Fruit fly (Drosophila melanogaster): ENCODE results near the gene Smyd3.

Gene Smyd3

DNA sequence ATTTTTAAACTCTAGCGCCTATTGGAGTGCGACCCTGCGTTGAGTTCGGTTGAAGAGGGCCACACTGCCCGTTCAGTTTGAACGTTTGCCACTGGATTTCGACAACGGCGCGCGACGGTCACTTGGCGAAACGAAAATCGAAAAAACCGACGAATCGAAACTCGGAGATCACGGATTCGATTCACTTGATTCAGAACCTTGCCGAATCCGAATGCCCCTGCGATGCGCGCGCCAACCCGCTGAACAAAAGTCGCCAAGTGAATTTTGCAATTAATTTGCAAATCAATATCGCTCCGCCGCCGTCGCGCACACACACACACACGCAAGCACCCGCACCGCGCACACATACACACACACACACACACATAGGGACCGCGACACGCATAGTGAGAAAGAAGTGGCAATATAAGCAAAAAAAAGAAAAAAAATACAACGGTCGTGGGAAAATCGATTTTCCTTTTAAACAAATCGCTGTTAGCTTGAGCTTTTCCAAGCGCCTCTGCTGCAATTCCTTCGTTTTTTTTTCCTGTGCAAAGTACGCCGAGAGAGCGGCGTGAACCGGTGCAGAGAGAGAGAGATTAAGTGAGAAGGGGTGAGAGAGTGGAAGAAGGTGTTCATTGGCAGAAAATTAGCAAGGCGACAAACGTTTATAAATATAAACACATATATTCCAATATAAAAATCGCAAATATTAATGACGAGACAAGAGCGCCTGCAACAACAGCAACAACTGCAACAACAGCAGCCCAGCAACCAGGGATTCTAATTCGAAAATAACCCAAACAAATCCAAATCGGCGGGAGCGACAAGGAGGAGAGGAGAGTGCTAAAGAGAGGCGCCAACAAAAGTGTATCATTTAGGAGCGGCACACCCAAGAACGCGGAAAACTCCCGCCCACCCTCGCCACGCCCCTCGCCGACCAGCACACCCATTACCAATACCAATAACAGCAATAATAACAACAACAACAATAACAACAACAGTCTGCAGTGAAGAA is 20.0 kb downstream of the Smyd3 start, which contains the start of gene egh:
Gene egh, plus strand, starts transcription at position 89 of the 997 bp plus-strand sequence.
- TF ChIP-seq CG9817 (tag; optimal IDR thresholded peaks at IDR 0.05): no peak
- TF ChIP-seq CG11398 (GFP tag; optimal IDR thresholded peaks at IDR 0.05): no peak
- TF ChIP-seq Side (GFP tag; optimal IDR thresholded peaks at IDR 0.05): peak; percentile 50
- TF ChIP-seq pita (GFP tag; optimal IDR thresholded peaks at IDR 0.05): no peak
- peak; percentile 99 for TF ChIP-seq CG2116 (GFP tag; optimal IDR thresholded peaks at IDR 0.05)
- no peak for TF ChIP-seq CG1602 (GFP tag; optimal IDR thresholded peaks at IDR 0.05)
- no peak for TF ChIP-seq NK7.1 (GFP tag; optimal IDR thresholded peaks at IDR 0.05)
- TF ChIP-seq ap (GFP tag; IDR thresholded peaks at IDR 0.05): no peak
- TF ChIP-seq Elba2 (GFP tag; optimal IDR thresholded peaks at IDR 0.05): peak; percentile 34
- TF ChIP-seq lmd (GFP tag; IDR thresholded peaks at IDR 0.05): no peak
- TF ChIP-seq HHEX (GFP tag; optimal IDR thresholded peaks at IDR 0.05): peak; percentile 52
- TF ChIP-seq Hand (GFP tag; optimal IDR thresholded peaks at IDR 0.05): peak; percentile 1
- TF ChIP-seq ac (GFP tag; optimal IDR thresholded peaks at IDR 0.05): no peak
- TF ChIP-seq unc-4 (GFP tag; IDR thresholded peaks at IDR 0.05; ENCODE audit: partially characterized antibody): peak; percentile 20; the same call in 1 of the 2 replicates
- TF ChIP-seq caup (GFP tag; optimal IDR thresholded peaks at IDR 0.05; ENCODE audit: severe bottlenecking): no peak
- peak; percentile 41; the same call in 1 of the 2 replicates for TF ChIP-seq stc (GFP tag; IDR thresholded peaks at IDR 0.05)
- TF ChIP-seq dysf (GFP tag; IDR thresholded peaks at IDR 0.05): 0 out of 3 replicates have a peak, but pooled peaks have one; percentile 17
- no peak for TF ChIP-seq CG4854 (GFP tag; optimal IDR thresholded peaks at IDR 0.05)
- TF ChIP-seq Meics (GFP tag; optimal IDR thresholded peaks at IDR 0.05): peak; percentile 29
- TF ChIP-seq CG4617 (GFP tag; optimal IDR thresholded peaks at IDR 0.05; ENCODE audit: borderline replicate concordance): peak; percentile 80
- TF ChIP-seq H2.0 (GFP tag; IDR thresholded peaks at IDR 0.05): 0 out of 2 replicates have a peak, but pooled peaks have one; percentile 12
- TF ChIP-seq prd (optimal IDR thresholded peaks at IDR 0.05): no peak
- TF ChIP-seq prd (GFP tag; IDR thresholded peaks at IDR 0.05): peak; percentile 61; the same call in 2 of the 3 replicates
- TF ChIP-seq mirr (GFP tag; optimal IDR thresholded peaks at IDR 0.05): no peak
- peak; percentile 80 for TF ChIP-seq nom (GFP tag; optimal IDR thresholded peaks at IDR 0.05)
- TF ChIP-seq CG2712 (tag; optimal IDR thresholded peaks at IDR 0.05): no peak
- TF ChIP-seq CG8089 (GFP tag; optimal IDR thresholded peaks at IDR 0.05): no peak
- TF ChIP-seq CG14014 (GFP tag; IDR thresholded peaks at IDR 0.05): 0 out of 2 replicates have a peak, but pooled peaks have one; percentile 28
- TF ChIP-seq CG6689 (GFP tag; IDR thresholded peaks at IDR 0.05): peak; percentile 39; the same call in 1 of the 2 replicates
- TF ChIP-seq Trl (optimal IDR thresholded peaks at IDR 0.05): peak; percentile 76 to 92
- peak; percentile 51 for TF ChIP-seq Trl (GFP tag; optimal IDR thresholded peaks at IDR 0.05)
- no peak for TF ChIP-seq Hmx (GFP tag; optimal IDR thresholded peaks at IDR 0.05)
- TF ChIP-seq maf-S (GFP tag; optimal IDR thresholded peaks at IDR 0.05): no peak
- no peak for TF ChIP-seq pros (GFP tag; optimal IDR thresholded peaks at IDR 0.05)
- no peak for TF ChIP-seq crp (GFP tag; optimal IDR thresholded peaks at IDR 0.05)
- peak; percentile 23; the same call in 1 of the 2 replicates for TF ChIP-seq Scr (GFP tag; IDR thresholded peaks at IDR 0.05; ENCODE audit: partially characterized antibody)
- no peak for TF ChIP-seq CG15601 (tag; optimal IDR thresholded peaks at IDR 0.05)
- no peak for TF ChIP-seq nau (GFP tag; optimal IDR thresholded peaks at IDR 0.05)
- no peak for TF ChIP-seq z (GFP tag; IDR thresholded peaks at IDR 0.05)
- no peak for TF ChIP-seq NFAT (GFP tag; IDR thresholded peaks at IDR 0.05)
- no peak; the same call in 1 of the 2 replicates for TF ChIP-seq crol (GFP tag; IDR thresholded peaks at IDR 0.05)
- no peak for TF ChIP-seq Awh (GFP tag; IDR thresholded peaks at IDR 0.05)
- 0 out of 4 replicates have a peak, but pooled peaks have one; percentile 43 for TF ChIP-seq chinmo (GFP tag; IDR thresholded peaks at IDR 0.05; ENCODE audit: partially characterized antibody)
- TF ChIP-seq YL-1 (GFP tag; optimal IDR thresholded peaks at IDR 0.05): peak; percentile 53
- TF ChIP-seq az2 (GFP tag; optimal IDR thresholded peaks at IDR 0.05): no peak
- TF ChIP-seq CG4404 (GFP tag; IDR thresholded peaks at IDR 0.05): no peak
- TF ChIP-seq da (GFP tag; optimal IDR thresholded peaks at IDR 0.05): no peak
- TF ChIP-seq Hr3 (GFP tag; optimal IDR thresholded peaks at IDR 0.05): no peak
